Worm (Caenorhabditis elegans): Measurements from ENCODE around the gene skr-15.

- TF ChIP-seq tbx-11 (GFP tag; IDR thresholded peaks at IDR 0.05) (no peak), flt-1 (GFP tag; IDR thresholded peaks at IDR 0.05) (no peak), hmbx-1 (tag; optimal IDR thresholded peaks at IDR 0.05) (no peak), sea-1 (GFP tag; conservative IDR thresholded peaks at IDR 0.05) (no peak)
Observed at ce11 chrII:3810550-3810949, 13.4 kb upstream of the skr-15 start.

Data from whole organism, early embryonic.